Worm (Caenorhabditis elegans) whole organism, young adult: ENCODE results near the gene nhr-84.

ENCODE experiments used
- B0019.2 ChIP-seq: fragments of 200-800 bp; sonication (Bioruptor generic); conservative IDR thresholded peaks from 2 replicates; pipeline ENCODE4 v1.3.6; 2022; ENCODE audit warnings: missing genetic modification reagents, missing genetic modification characterization, missing compliant biosample characterization
- B0336.3 ChIP-seq: fragments of 200-800 bp; sonication (Bioruptor generic); IDR thresholded peaks from 2 replicates; pipeline ENCODE4 v1.3.6; 2022; ENCODE audit warnings: missing genetic modification characterization, missing compliant biosample characterization
- F55B11.4 ChIP-seq: sonication (generic microtip); optimal IDR thresholded peaks from 2 replicates; lab custom pipeline; 2016; ENCODE audit warnings: missing compliant biosample characterization, missing genetic modification characterization, borderline replicate concordance; ENCODE audit not compliant: insufficient read depth
- F57A8.1 ChIP-seq: fragments of 200-800 bp; sonication (Bioruptor generic); optimal IDR thresholded peaks from 2 replicates; lab custom pipeline; 2018; ENCODE audit warnings: mild to moderate bottlenecking, missing genetic modification characterization, moderate library complexity, missing compliant biosample characterization
- F57C9.4 ChIP-seq: sonication (generic microtip); optimal IDR thresholded peaks from 2 replicates; lab custom pipeline; 2017; ENCODE audit warnings: mild to moderate bottlenecking, missing genetic modification characterization, missing compliant biosample characterization
- Y53G8AR.9 ChIP-seq: fragments of 200-800 bp; sonication (Bioruptor generic); conservative IDR thresholded peaks from 2 replicates; pipeline ENCODE4 v1.3.6; 2022; ENCODE audit warnings: missing genetic modification reagents, missing genetic modification characterization, missing compliant biosample characterization
- Y67H2A.10 ChIP-seq: fragments of 200-800 bp; sonication (Bioruptor generic); conservative IDR thresholded peaks from 2 replicates; pipeline ENCODE4 v1.3.6; 2022; ENCODE audit warnings: missing genetic modification reagents, missing genetic modification characterization, missing compliant biosample characterization
- ZK185.1 ChIP-seq: sonication (generic microtip); optimal IDR thresholded peaks from 2 replicates; lab custom pipeline; 2016; ENCODE audit warnings: mild to moderate bottlenecking, missing genetic modification characterization, missing compliant biosample characterization; ENCODE audit not compliant: poor library complexity, severe bottlenecking
- atf-7 ChIP-seq: sonication (generic microtip); optimal IDR thresholded peaks from 2 replicates; lab custom pipeline; 2017; ENCODE audit warnings: mild to moderate bottlenecking, missing genetic modification characterization, missing compliant biosample characterization
- attf-5 ChIP-seq: fragments of 200-800 bp; sonication (Bioruptor generic); optimal IDR thresholded peaks from 2 replicates; lab custom pipeline; 2018; ENCODE audit warnings: mild to moderate bottlenecking, missing genetic modification characterization, missing compliant biosample characterization
- bed-1 ChIP-seq: fragments of 200-800 bp; sonication (Bioruptor generic); IDR thresholded peaks from 2 replicates; pipeline ENCODE4 v1.3.6; 2022; ENCODE audit warnings: missing genetic modification reagents, missing genetic modification characterization, missing compliant biosample characterization
- ceh-100 ChIP-seq: fragments of 200-800 bp; sonication (Bioruptor generic); IDR thresholded peaks from 2 replicates; pipeline ENCODE4 v1.3.6; 2022; ENCODE audit warnings: missing genetic modification reagents, missing genetic modification characterization, missing compliant biosample characterization
- die-1 ChIP-seq: sonication (generic microtip); optimal IDR thresholded peaks from 2 replicates; lab custom pipeline; 2016; ENCODE audit warnings: missing genotype, mild to moderate bottlenecking, missing genetic modification characterization, missing compliant biosample characterization
- dpl-1 ChIP-seq: fragments of 150-350 bp; optimal IDR thresholded peaks from 2 replicates; lab custom pipeline; 2014; ENCODE audit warnings: missing biosample characterization, missing genetic modification reagents, missing genetic modification characterization
- efl-1 ChIP-seq: fragments of 150-350 bp; optimal IDR thresholded peaks from 2 replicates; lab custom pipeline; 2014; ENCODE audit warnings: missing biosample characterization, missing genetic modification reagents, missing genetic modification characterization
- egl-18 ChIP-seq: fragments of 200-800 bp; sonication (Bioruptor generic); IDR thresholded peaks from 2 replicates; pipeline ENCODE4 v1.3.6; 2022; ENCODE audit warnings: missing genetic modification reagents, missing genetic modification characterization, missing compliant biosample characterization
- ekl-4 ChIP-seq: fragments of 200-800 bp; sonication (Bioruptor generic); IDR thresholded peaks from 2 replicates; pipeline ENCODE4 v1.3.6; 2022; ENCODE audit warnings: missing genetic modification reagents, missing genetic modification characterization, missing compliant biosample characterization
- hlh-12 ChIP-seq: sonication (generic microtip); optimal IDR thresholded peaks from 2 replicates; lab custom pipeline; 2016; ENCODE audit warnings: missing genetic modification characterization, missing compliant biosample characterization
- hmg-1.2 ChIP-seq: fragments of 200-800 bp; sonication (Bioruptor generic); IDR thresholded peaks from 2 replicates; pipeline ENCODE4 v1.3.6; 2022; ENCODE audit warnings: missing genetic modification reagents, missing genetic modification characterization, missing compliant biosample characterization
- hmg-20 ChIP-seq: fragments of 200-800 bp; sonication (Bioruptor generic); IDR thresholded peaks from 2 replicates; pipeline ENCODE4 v1.3.6; 2022; ENCODE audit warnings: missing genetic modification reagents, missing genetic modification characterization, missing compliant biosample characterization
- lag-1 ChIP-seq: fragments of 200-800 bp; sonication (Bioruptor generic); IDR thresholded peaks from 2 replicates; pipeline ENCODE4 v1.3.6; 2022; ENCODE audit warnings: missing genetic modification reagents, missing genetic modification characterization, missing compliant biosample characterization
- let-526 ChIP-seq: fragments of 200-800 bp; sonication (Bioruptor generic); IDR thresholded peaks from 2 replicates; pipeline ENCODE4 v1.3.6; 2022; ENCODE audit warnings: missing genetic modification reagents, missing genetic modification characterization, missing compliant biosample characterization
- let-607 ChIP-seq, 2 experiments: fragments of 200-800 bp in 1 of 2; sonication (Bioruptor generic) in 1 of 2; sonication (generic microtip) in 1 of 2; optimal IDR thresholded peaks; 2 replicates each; lab custom pipeline; 2016 to 2018; ENCODE audit warnings: mild to moderate bottlenecking in 2 of 2, missing compliant biosample characterization in 2 of 2, missing genetic modification characterization in 2 of 2, moderate library complexity in 2 of 2, missing genotype in 1 of 2
- lin-35 ChIP-seq, 3 experiments: fragments of 150-350 bp in 2 of 3; sonication (generic microtip) in 1 of 3; optimal IDR thresholded peaks; 2 replicates each; lab custom pipeline; 2014 to 2018; ENCODE audit warnings: missing biosample characterization in 3 of 3, missing genetic modification characterization in 3 of 3, missing genetic modification reagents in 3 of 3
- lin-40 ChIP-seq: sonication (generic microtip); optimal IDR thresholded peaks from 2 replicates; lab custom pipeline; 2016; ENCODE audit warnings: missing genetic modification characterization, mild to moderate bottlenecking, missing compliant biosample characterization, missing genotype, missing genetic modification reagents
- madf-8 ChIP-seq: fragments of 200-800 bp; sonication (Bioruptor generic); conservative IDR thresholded peaks from 2 replicates; pipeline ENCODE4 v1.3.6; 2022; ENCODE audit warnings: missing genetic modification reagents, missing genetic modification characterization, missing compliant biosample characterization
- nhr-90 ChIP-seq: sonication (generic microtip); optimal IDR thresholded peaks from 2 replicates; lab custom pipeline; 2016; ENCODE audit warnings: missing genotype, mild to moderate bottlenecking, missing genetic modification characterization, missing compliant biosample characterization
- pbrm-1 ChIP-seq: fragments of 200-800 bp; sonication (Bioruptor generic); IDR thresholded peaks from 2 replicates; pipeline ENCODE4 v1.3.6; 2022; ENCODE audit warnings: missing genetic modification reagents, missing genetic modification characterization, missing compliant biosample characterization
- sdz-38 ChIP-seq: sonication (generic microtip); optimal IDR thresholded peaks from 2 replicates; lab custom pipeline; 2016; ENCODE audit warnings: missing genotype, missing genetic modification characterization, missing compliant biosample characterization
- snpc-1.3 ChIP-seq: sonication (generic microtip); optimal IDR thresholded peaks from 2 replicates; lab custom pipeline; 2017; ENCODE audit warnings: missing genetic modification characterization, mild to moderate bottlenecking, missing compliant biosample characterization, antibody characterized with exemption, moderate library complexity, missing genotype, missing genetic modification reagents; ENCODE audit not compliant: insufficient read depth
- snpc-3.4 ChIP-seq: sonication (generic microtip); optimal IDR thresholded peaks from 2 replicates; lab custom pipeline; 2017; ENCODE audit warnings: missing genetic modification characterization, mild to moderate bottlenecking, missing compliant biosample characterization, antibody characterized with exemption, moderate library complexity, missing genotype, missing genetic modification reagents
- somi-1 ChIP-seq: fragments of 200-800 bp; sonication (Bioruptor generic); optimal IDR thresholded peaks from 2 replicates; lab custom pipeline; 2018; ENCODE audit warnings: mild to moderate bottlenecking, missing genetic modification characterization, missing compliant biosample characterization
- sptf-2 ChIP-seq: fragments of 200-800 bp; sonication (Bioruptor generic); optimal IDR thresholded peaks from 2 replicates; lab custom pipeline; 2018; ENCODE audit warnings: mild to moderate bottlenecking, missing genetic modification characterization, missing compliant biosample characterization
- tbp1 ChIP-seq: fragments of 200-800 bp; sonication (Bioruptor generic); optimal IDR thresholded peaks from 2 replicates; lab custom pipeline; 2018; ENCODE audit warnings: mild to moderate bottlenecking, missing genetic modification characterization, missing compliant biosample characterization
- tlf-1 ChIP-seq: fragments of 200-800 bp; sonication (Bioruptor generic); optimal IDR thresholded peaks from 2 replicates; lab custom pipeline; 2018; ENCODE audit warnings: mild to moderate bottlenecking, missing genetic modification characterization, missing compliant biosample characterization
- xnd-1 ChIP-seq: sonication (generic microtip); optimal IDR thresholded peaks from 2 replicates; lab custom pipeline; 2016; ENCODE audit warnings: missing genotype, missing genetic modification reagents, missing genetic modification characterization, missing compliant biosample characterization
- zfh-2 ChIP-seq: fragments of 200-800 bp; sonication (Bioruptor generic); conservative IDR thresholded peaks from 2 replicates; pipeline ENCODE4 v1.3.6; 2022; ENCODE audit warnings: missing genetic modification reagents, missing genetic modification characterization, missing compliant biosample characterization
- zim-3 ChIP-seq: sonication (generic microtip); optimal IDR thresholded peaks from 2 replicates; lab custom pipeline; 2017; ENCODE audit warnings: mild to moderate bottlenecking, missing genetic modification characterization, moderate library complexity, missing compliant biosample characterization
- ztf-28 ChIP-seq: fragments of 200-800 bp; sonication (Bioruptor generic); IDR thresholded peaks from 2 replicates; pipeline ENCODE4 v1.3.6; 2022; ENCODE audit warnings: missing genetic modification reagents, missing genetic modification characterization, missing compliant biosample characterization

The nhr-84 gene

DNA sequence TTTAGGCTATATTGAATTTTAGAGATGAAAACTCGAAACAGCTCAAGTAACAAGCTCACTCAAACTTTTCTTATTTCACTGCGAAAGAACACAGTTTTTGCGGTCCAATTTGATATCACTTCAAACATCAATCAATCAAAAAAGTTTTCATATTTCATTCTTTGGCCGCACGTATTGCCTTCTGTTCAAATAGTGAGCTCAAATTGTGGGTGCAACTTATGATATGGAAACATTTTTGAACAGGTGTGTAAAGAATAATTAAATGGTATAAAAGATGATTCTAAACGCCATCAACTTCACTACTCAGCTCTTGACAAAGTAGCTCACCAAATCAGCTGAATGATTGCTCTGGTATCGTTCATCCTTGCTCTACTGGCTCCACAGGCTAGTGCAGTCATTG is 20.3 kb upstream of the nhr-84 start, which contains the start of gene T06C12.14:
Gene T06C12.14 (plus strand): TSS at position 301 of the 400 bp plus-strand sequence.
- TF ChIP-seq tbp1 (no peak), pbrm-1 (no peak), sptf-2 (GFP tag; lab: Kevin White, UChicago) (no peak), hlh-12 (tag; lab: Kevin White, UChicago) (no peak), Y67H2A.10 (GFP tag; lab: Robert Waterston, UW) (no peak), ceh-100 (no peak), bed-1 (GFP tag; lab: Robert Waterston, UW) (no peak), snpc-1.3 (tag; lab: Kevin White, UChicago) (no peak), xnd-1 (no peak), egl-18 (GFP tag; lab: Robert Waterston, UW) (no peak), nhr-90 (tag; lab: Kevin White, UChicago) (no peak), somi-1 (GFP tag; lab: Kevin White, UChicago) (no peak)

DNA sequence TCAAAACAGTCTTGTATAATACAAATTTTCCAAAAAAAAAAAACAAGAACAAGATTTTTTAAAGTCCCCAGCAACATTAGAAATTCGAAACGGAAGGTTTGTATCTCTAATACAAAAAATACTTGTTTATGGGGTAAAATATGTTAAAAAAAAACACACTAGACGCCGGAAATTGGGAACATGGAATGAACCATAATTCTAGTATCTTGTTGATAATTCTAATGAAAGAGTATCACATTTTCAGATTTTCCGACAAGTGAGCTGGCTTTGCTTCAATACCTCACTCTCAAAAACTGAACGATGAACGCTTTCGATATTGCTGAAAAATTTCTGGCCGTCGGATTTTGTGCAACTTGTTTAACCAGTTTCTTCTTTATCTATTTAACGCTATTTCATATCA is 18.3 kb upstream of the nhr-84 start, which contains the start of gene str-60:
Gene str-60 (plus strand): TSS at position 301 of the 400 bp plus-strand sequence.
- TF ChIP-seq let-526: no peak
- TF ChIP-seq B0019.2: no peak
- TF ChIP-seq madf-8 (GFP tag; lab: Robert Waterston, UW): no peak
- no peak for TF ChIP-seq hlh-12 (tag; lab: Kevin White, UChicago)
- no peak for TF ChIP-seq efl-1 (GFP tag; lab: Kevin White, UChicago)
- TF ChIP-seq ekl-4 (GFP tag; lab: Robert Waterston, UW): no peak
- no peak for TF ChIP-seq ZK185.1 (tag; lab: Kevin White, UChicago)
- no peak for TF ChIP-seq lin-35 (GFP tag; optimal IDR thresholded peaks at IDR 0.05; lab: Kevin White, UChicago)
- no peak for TF ChIP-seq zim-3 (tag; lab: Kevin White, UChicago)
- no peak for TF ChIP-seq somi-1 (GFP tag; lab: Kevin White, UChicago)
- no peak for TF ChIP-seq die-1 (tag; lab: Kevin White, UChicago)
- no peak for TF ChIP-seq lag-1 (GFP tag; lab: Robert Waterston, UW)
- TF ChIP-seq let-607 (tag; optimal IDR thresholded peaks at IDR 0.05; lab: Kevin White, UChicago): no peak
- TF ChIP-seq dpl-1 (GFP tag; lab: Kevin White, UChicago): no peak
- TF ChIP-seq atf-7: no peak
- TF ChIP-seq hmg-1.2 (GFP tag; lab: Robert Waterston, UW): no peak
- no peak for TF ChIP-seq attf-5 (GFP tag; lab: Kevin White, UChicago)

DNA sequence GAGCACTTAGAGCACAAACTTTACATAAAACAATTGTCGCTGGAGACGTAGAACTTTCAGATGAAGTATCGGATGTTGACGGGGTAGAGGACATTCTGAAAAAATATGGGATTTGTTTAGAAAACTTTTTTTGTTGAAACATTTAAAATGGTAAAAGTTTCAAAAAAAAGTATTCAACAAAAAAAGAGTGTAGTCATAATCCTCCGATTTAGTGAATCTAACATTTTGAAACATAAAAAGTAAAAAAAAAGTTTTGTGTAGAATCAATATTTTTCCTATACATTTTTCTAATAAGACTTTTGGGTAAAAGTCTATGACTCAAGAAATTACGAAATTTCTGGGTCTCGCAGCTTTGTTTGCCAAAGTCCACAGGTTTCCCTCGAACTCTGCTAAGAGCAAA is 17.3 kb upstream of the nhr-84 start, which contains the start of gene nhr-213:
Gene nhr-213 (minus strand): TSS at position 101 of the 400 bp plus-strand sequence.
- TF ChIP-seq ztf-28 (GFP tag; lab: Robert Waterston, UW): no peak
- TF ChIP-seq tlf-1 (GFP tag; lab: Kevin White, UChicago): no peak
- no peak for TF ChIP-seq sdz-38 (tag; lab: Kevin White, UChicago)
- no peak for TF ChIP-seq dpl-1 (GFP tag; lab: Kevin White, UChicago)
- TF ChIP-seq B0019.2: no peak
- TF ChIP-seq Y53G8AR.9: no peak
- no peak for TF ChIP-seq F57C9.4 (tag; lab: Kevin White, UChicago)
- TF ChIP-seq F55B11.4 (tag; lab: Kevin White, UChicago): no peak
- TF ChIP-seq, all 124 proteins: peak for 0

DNA sequence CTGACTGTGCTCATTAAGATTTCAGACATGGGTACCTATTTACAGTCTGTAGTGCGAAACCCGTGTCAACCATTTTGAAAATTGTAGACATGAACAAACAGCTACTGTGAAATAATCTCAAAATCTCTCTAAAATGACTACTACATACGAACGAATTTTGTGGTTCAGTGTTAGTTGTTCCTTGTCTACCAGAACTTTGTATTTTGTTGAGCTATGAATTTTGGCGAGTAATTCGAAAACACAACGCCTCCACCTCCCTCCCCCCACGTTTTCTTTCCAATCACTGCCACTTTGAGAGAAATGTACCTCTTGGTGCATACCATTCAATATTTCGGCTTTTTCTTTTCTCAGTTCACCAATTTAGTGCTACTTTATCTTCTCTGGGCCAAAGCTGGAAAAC is 13.3 kb upstream of the nhr-84 start, which contains the start of gene T06C12.11:
Gene T06C12.11 (plus strand): TSS at position 301 of the 400 bp plus-strand sequence.
- TF ChIP-seq hmg-20: no peak
- TF ChIP-seq zim-3 (tag; lab: Kevin White, UChicago): no peak
- TF ChIP-seq B0336.3 (GFP tag; lab: Robert Waterston, UW): no peak
- TF ChIP-seq atf-7: no peak
- no peak for TF ChIP-seq lin-40 (tag; lab: Kevin White, UChicago)
- no peak for TF ChIP-seq snpc-3.4 (tag; lab: Kevin White, UChicago)
- no peak for TF ChIP-seq F57A8.1 (GFP tag; lab: Kevin White, UChicago)
- TF ChIP-seq zfh-2 (GFP tag; lab: Robert Waterston, UW): no peak
- TF ChIP-seq lin-35 (GFP tag; optimal IDR thresholded peaks at IDR 0.05; lab: Kevin White, UChicago): no peak
- TF ChIP-seq, all 124 proteins: peak for 0
